Worm (Caenorhabditis elegans) whole organism, L4 larva: ENCODE data around the gene C08B6.14.

Experiments
- ceh-82 ChIP-seq: sonication (generic microtip); optimal IDR thresholded peaks from 2 replicates; lab custom pipeline; 2017; ENCODE audit warnings: missing biosample characterization, missing genetic modification characterization
- ces-1 ChIP-seq: fragments of 150-350 bp; sonication (generic microtip); optimal IDR thresholded peaks from 4 replicates; lab custom pipeline; 2014; ENCODE audit warnings: missing biosample characterization, missing genetic modification reagents, missing genetic modification characterization
- dmd-9 ChIP-seq: fragments of 200-800 bp; sonication (Bioruptor generic); IDR thresholded peaks from 2 replicates; pipeline ENCODE4 v1.3.6; 2022; ENCODE audit warnings: missing genetic modification reagents, missing genetic modification characterization, missing compliant biosample characterization
- lin-15B ChIP-seq: fragments of 150-350 bp; sonication (generic microtip); optimal IDR thresholded peaks from 3 replicates; lab custom pipeline; 2014; ENCODE audit warnings: missing biosample characterization, missing genetic modification characterization
- nhr-28 ChIP-seq: fragments of 150-350 bp; optimal IDR thresholded peaks from 2 replicates; lab custom pipeline; 2014; ENCODE audit warnings: missing biosample characterization, missing genetic modification characterization
- nhr-77 ChIP-seq: fragments of 150-350 bp; optimal IDR thresholded peaks from 2 replicates; lab custom pipeline; 2014; ENCODE audit warnings: missing biosample characterization, missing genetic modification characterization
- unc-39 ChIP-seq: sonication (generic microtip); optimal IDR thresholded peaks from 2 replicates; lab custom pipeline; 2017; ENCODE audit warnings: missing biosample characterization, missing genetic modification characterization

- TF ChIP-seq nhr-28 (tag; lab: Kevin White, UChicago) (no peak), ceh-82 (no peak), dmd-9 (no peak), unc-39 (tag; lab: Kevin White, UChicago) (no peak), ces-1 (GFP tag; lab: Kevin White, UChicago) (no peak), nhr-77 (tag; lab: Kevin White, UChicago) (no peak), lin-15B (tag; lab: Kevin White, UChicago) (no peak)
Observed at ce11 chrV:10084864-10085263, 17.0 kb downstream of the C08B6.14 start, which contains the start of gene R04B5.6.
